Worm (Caenorhabditis elegans): Measurements from ENCODE around the gene F38B6.6.

F38B6.6 gene

DNA sequence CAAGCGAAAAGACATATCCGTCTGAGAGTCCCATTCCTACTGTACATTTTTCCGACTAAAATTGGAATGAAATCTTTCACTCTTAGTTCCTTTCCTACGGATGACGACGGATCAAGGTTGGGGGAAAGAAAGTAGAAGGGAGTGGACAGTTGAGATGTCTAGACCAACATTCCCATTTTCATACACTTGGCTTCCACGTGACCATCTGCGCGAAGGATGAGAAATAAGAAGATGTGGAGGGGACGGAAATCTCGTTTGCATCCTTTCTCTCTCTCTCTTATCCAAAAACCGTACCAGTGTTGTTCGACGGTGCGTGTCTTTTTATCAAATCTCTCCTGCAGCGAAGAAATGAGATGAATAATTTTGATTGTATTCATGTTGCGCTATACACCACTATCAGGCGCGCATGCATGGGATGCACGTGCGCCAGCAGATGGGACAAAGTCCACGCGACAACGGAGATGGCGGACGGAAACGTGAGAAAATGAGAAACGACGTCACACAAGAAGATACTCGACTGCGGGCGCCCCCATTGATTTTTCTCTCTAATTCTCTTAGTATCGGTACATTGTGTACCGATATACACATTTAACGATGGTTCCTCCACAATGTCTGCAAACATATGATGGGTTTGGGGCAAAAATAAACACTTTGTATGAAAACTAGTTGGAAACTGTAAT lies 47.6 kb upstream of the F38B6.6 start (continued):
- TF ChIP-seq ceh-32 (tag; optimal IDR thresholded peaks at IDR 0.05; ENCODE audit: poor library complexity) (no peak), daf-12 (tag; optimal IDR thresholded peaks at IDR 0.05) (no peak), mdt-29 (GFP tag; IDR thresholded peaks at IDR 0.05) (peak; percentile 79), nhr-76 (tag; optimal IDR thresholded peaks at IDR 0.05) (peak; percentile 52), zfp-3 (GFP tag; conservative IDR thresholded peaks at IDR 0.05) (peak; percentile 38; the same call in 1 of the 2 replicates)

ce11 chrX:6736358-6736991 lies 46.6 kb upstream of the F38B6.6 start:
- TF ChIP-seq nhr-237 (tag; optimal IDR thresholded peaks at IDR 0.05), result no peak
- TF ChIP-seq ceh-82 (tag; optimal IDR thresholded peaks at IDR 0.05), result no peak
- TF ChIP-seq mdt-29 (GFP tag; IDR thresholded peaks at IDR 0.05), result no peak
- TF ChIP-seq snpc-1.2 (GFP tag; IDR thresholded peaks at IDR 0.05), result no peak
- TF ChIP-seq ctbp-1 (GFP tag; IDR thresholded peaks at IDR 0.05), result peak; percentile 55; the same call in 1 of the 2 replicates
- TF ChIP-seq Y5F2A.4 (GFP tag; optimal IDR thresholded peaks at IDR 0.05), result no peak
- TF ChIP-seq mes-2 (tag; optimal IDR thresholded peaks at IDR 0.05; ENCODE audit: poor library complexity, severe bottlenecking), result peak; percentile 25
- TF ChIP-seq madf-9 (GFP tag; conservative IDR thresholded peaks at IDR 0.05), result no peak
- TF ChIP-seq nhr-77 (tag; optimal IDR thresholded peaks at IDR 0.05), result no peak
- TF ChIP-seq D1046.2 (GFP tag; IDR thresholded peaks at IDR 0.05), result no peak
- no peak for TF ChIP-seq unc-39 (tag; optimal IDR thresholded peaks at IDR 0.05)
- no peak for TF ChIP-seq daf-19 (GFP tag; conservative IDR thresholded peaks at IDR 0.05)
- TF ChIP-seq aha-1 (tag), result peak; percentile 97
- no peak for TF ChIP-seq skn-1 (tag; optimal IDR thresholded peaks at IDR 0.05)
- no peak for TF ChIP-seq spr-1 (tag; optimal IDR thresholded peaks at IDR 0.05)
- no peak for TF ChIP-seq lir-3 (tag; optimal IDR thresholded peaks at IDR 0.05)
- no peak for TF ChIP-seq lin-13 (GFP tag; optimal IDR thresholded peaks at IDR 0.05)
- TF ChIP-seq egl-27 (tag; optimal IDR thresholded peaks at IDR 0.05), result no peak
- peak; percentile 63 for TF ChIP-seq nhr-25 (tag; optimal IDR thresholded peaks at IDR 0.05; ENCODE audit: borderline replicate concordance, insufficient read depth)
- no peak for TF ChIP-seq zip-2 (tag; optimal IDR thresholded peaks at IDR 0.05)
- TF ChIP-seq nhr-6 (tag; optimal IDR thresholded peaks at IDR 0.05), result no peak
- no peak for TF ChIP-seq F44E2.7 (GFP tag; IDR thresholded peaks at IDR 0.05)
- no peak for TF ChIP-seq attf-4 (tag; optimal IDR thresholded peaks at IDR 0.05)
- TF ChIP-seq lim-7 (GFP tag; IDR thresholded peaks at IDR 0.05), result no peak
- TF ChIP-seq lin-38 (GFP tag; IDR thresholded peaks at IDR 0.05), result no peak
- TF ChIP-seq nhr-11 (tag; optimal IDR thresholded peaks at IDR 0.05), result peak; percentile 14
- TF ChIP-seq ZK546.5 (tag; optimal IDR thresholded peaks at IDR 0.05), result no peak
- peak; percentile 50 for TF ChIP-seq dve-1 (tag; optimal IDR thresholded peaks at IDR 0.05; ENCODE audit: insufficient read depth)
- TF ChIP-seq pha-4 (GFP tag; IDR thresholded peaks at IDR 0.05), result no peak
- TF ChIP-seq pha-4 (tag; optimal IDR thresholded peaks at IDR 0.05), result no peak
- TF ChIP-seq daf-12 (tag; optimal IDR thresholded peaks at IDR 0.05), result no peak
- no peak for TF ChIP-seq dmd-9 (GFP tag; IDR thresholded peaks at IDR 0.05)
- no peak for TF ChIP-seq nhr-41 (GFP tag; IDR thresholded peaks at IDR 0.05)
- TF ChIP-seq ama-1 (optimal IDR thresholded peaks at IDR 0.05), result no peak
- no peak for TF ChIP-seq Y48G9A.11 (GFP tag; IDR thresholded peaks at IDR 0.05)
- TF ChIP-seq madf-5 (GFP tag; IDR thresholded peaks at IDR 0.05), result no peak
- TF ChIP-seq lin-1 (GFP tag; IDR thresholded peaks at IDR 0.05), result peak; percentile 57; the same call in 1 of the 2 replicates
- TF ChIP-seq snpc-4 (tag; optimal IDR thresholded peaks at IDR 0.05), result no peak
- peak; percentile 79 for TF ChIP-seq mxl-2 (GFP tag; conservative IDR thresholded peaks at IDR 0.05)
- no peak for TF ChIP-seq Y75B8A.6 (GFP tag; IDR thresholded peaks at IDR 0.05)
- TF ChIP-seq mep-1 (tag; optimal IDR thresholded peaks at IDR 0.05), result peak; percentile 72
- TF ChIP-seq dmd-6 (GFP tag; IDR thresholded peaks at IDR 0.05), result peak; percentile 91
- no peak for TF ChIP-seq zip-11 (GFP tag; IDR thresholded peaks at IDR 0.05)
- peak; percentile 45 for TF ChIP-seq dpl-1 (GFP tag; optimal IDR thresholded peaks at IDR 0.05)
- no peak for TF ChIP-seq F49E8.2 (tag; optimal IDR thresholded peaks at IDR 0.05; ENCODE audit: borderline replicate concordance)

All from whole organism, L4 larva.